Worm (Caenorhabditis elegans) whole organism, L4/young adult: ENCODE measurements around the gene sel-15.

Source experiments
- W03F9.2 ChIP-seq: fragments of 150-350 bp; optimal IDR thresholded peaks from 2 replicates; lab custom pipeline; 2014; ENCODE audit warnings: missing biosample characterization, missing genetic modification characterization
- dao-5 ChIP-seq: sonication (generic microtip); optimal IDR thresholded peaks from 2 replicates; lab custom pipeline; 2016; ENCODE audit warnings: missing genotype, missing genetic modification characterization, moderate library complexity, missing compliant biosample characterization
- him-1 ChIP-seq: sonication (generic microtip); optimal IDR thresholded peaks from 2 replicates; lab custom pipeline; 2016; ENCODE audit warnings: missing genotype, missing genetic modification reagents, missing genetic modification characterization, missing compliant biosample characterization

ce11 chrIII:658357-658756 lies 37.9 kb downstream of the sel-15 start, which contains the start of gene C09F5.1:
- TF ChIP-seq W03F9.2 (tag; lab: Kevin White, UChicago) (no peak), him-1 (no peak), dao-5 (no peak)
